Worm (Caenorhabditis elegans): ENCODE measurements around the gene C41H7.2.

ce11 chrII:3023381-3023935 is 8.8 kb downstream of the C41H7.2 start, which contains the start of gene clec-2:
- TF ChIP-seq mep-1 (tag; optimal IDR thresholded peaks at IDR 0.05), result no peak
- TF ChIP-seq ZK546.5 (tag; optimal IDR thresholded peaks at IDR 0.05), result no peak
- no peak for TF ChIP-seq lin-13 (GFP tag; optimal IDR thresholded peaks at IDR 0.05)
- TF ChIP-seq nhr-76 (tag; optimal IDR thresholded peaks at IDR 0.05), result no peak
- TF ChIP-seq dpl-1 (GFP tag; optimal IDR thresholded peaks at IDR 0.05), result no peak
- TF ChIP-seq hlh-11 (tag; optimal IDR thresholded peaks at IDR 0.05), result no peak
- no peak for TF ChIP-seq nhr-25 (tag; optimal IDR thresholded peaks at IDR 0.05; ENCODE audit: borderline replicate concordance, insufficient read depth)
- no peak for TF ChIP-seq ama-1 (optimal IDR thresholded peaks at IDR 0.05)
- TF ChIP-seq nhr-6 (tag; optimal IDR thresholded peaks at IDR 0.05), result no peak
- TF ChIP-seq unc-62 (GFP tag; optimal IDR thresholded peaks at IDR 0.05 in 1 of 2), result no peak
- TF ChIP-seq unc-62 (tag; optimal IDR thresholded peaks at IDR 0.05), result no peak

All from whole organism, L4 larva.